Worm (Caenorhabditis elegans): ENCODE data around the gene F45D3.4.

The F45D3.4 gene

ce11 chrV:12596795-12597194 lies 43.8 kb upstream of the F45D3.4 start (continued):
- TF ChIP-seq zfh-2 (GFP tag; conservative IDR thresholded peaks at IDR 0.05) (peak; percentile 53; the same call in 1 of the 2 replicates), nfyb-1 (GFP tag; IDR thresholded peaks at IDR 0.05) (peak; percentile 75; the same call in 1 of the 2 replicates), chd-7 (tag; optimal IDR thresholded peaks at IDR 0.05) (peak; percentile 48), C06A6.2 (GFP tag; conservative IDR thresholded peaks at IDR 0.05) (peak; percentile 43; the same call in 1 of the 2 replicates), ccch-3 (GFP tag; optimal IDR thresholded peaks at IDR 0.05) (no peak), F22D6.2 (tag; optimal IDR thresholded peaks at IDR 0.05) (no peak), lir-1 (GFP tag; conservative IDR thresholded peaks at IDR 0.05) (no peak), ama-1 (optimal IDR thresholded peaks at IDR 0.05) (no peak), ama-1 (GFP tag; optimal IDR thresholded peaks at IDR 0.05) (peak; percentile 53 to 59), unc-62 (GFP tag; optimal IDR thresholded peaks at IDR 0.05) (no peak), cebp-1 (GFP tag; IDR thresholded peaks at IDR 0.05) (no peak), cebp-1 (tag; optimal IDR thresholded peaks at IDR 0.05) (peak; percentile 58), ZK185.1 (tag; optimal IDR thresholded peaks at IDR 0.05; ENCODE audit: poor library complexity, severe bottlenecking) (peak; percentile 84), snpc-3.4 (tag; optimal IDR thresholded peaks at IDR 0.05) (peak; percentile 53), die-1 (tag; optimal IDR thresholded peaks at IDR 0.05) (peak; percentile 79), Y56A3A.18 (GFP tag; IDR thresholded peaks at IDR 0.05) (peak; percentile 80; the same call in 1 of the 2 replicates), K11D2.4 (GFP tag; IDR thresholded peaks at IDR 0.05) (no peak), B0261.1 (tag; optimal IDR thresholded peaks at IDR 0.05) (peak; percentile 74), nhr-27 (tag; optimal IDR thresholded peaks at IDR 0.05) (no peak), egl-44 (GFP tag; IDR thresholded peaks at IDR 0.05) (peak; percentile 49; the same call in 1 of the 2 replicates), F57A8.1 (GFP tag; optimal IDR thresholded peaks at IDR 0.05) (no peak), ztf-26 (tag; optimal IDR thresholded peaks at IDR 0.05) (peak; percentile 45), hrde-1 (tag; optimal IDR thresholded peaks at IDR 0.05; ENCODE audit: borderline replicate concordance) (peak; percentile 55), lin-26 (GFP tag; IDR thresholded peaks at IDR 0.05) (peak; percentile 86), snpc-1.3 (tag; optimal IDR thresholded peaks at IDR 0.05; ENCODE audit: insufficient read depth) (peak; percentile 55), rec-8 (tag; optimal IDR thresholded peaks at IDR 0.05) (peak in 1 of 2 experiments; percentile 63), ekl-4 (GFP tag; IDR thresholded peaks at IDR 0.05) (0 out of 2 replicates have a peak, but pooled peaks have one; percentile 43), madf-10 (tag; optimal IDR thresholded peaks at IDR 0.05) (peak; percentile 15), F33H1.4 (GFP tag; IDR thresholded peaks at IDR 0.05) (no peak), somi-1 (GFP tag; optimal IDR thresholded peaks at IDR 0.05) (peak; percentile 22), snpc-1.1 (tag; optimal IDR thresholded peaks at IDR 0.05; ENCODE audit: insufficient read depth) (peak; percentile 24)

DNA sequence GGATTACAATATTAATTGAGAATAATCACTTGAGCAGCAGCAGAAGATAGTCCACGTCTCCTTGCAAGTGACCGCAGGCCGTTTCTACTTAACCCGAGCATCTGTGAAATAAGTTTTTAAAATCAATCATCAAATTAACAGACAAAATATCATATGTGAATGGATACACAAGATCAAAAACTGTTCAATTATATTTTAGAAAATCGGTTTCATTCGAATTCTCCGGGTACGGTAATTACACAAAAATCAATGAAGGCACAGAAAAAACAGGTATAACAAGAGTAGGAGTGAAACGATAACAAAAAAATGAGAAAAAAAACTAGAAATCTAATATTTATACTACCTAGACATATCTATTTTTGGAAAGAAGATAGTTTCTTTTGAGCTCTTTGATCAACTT lies 43.2 kb upstream of the F45D3.4 start, which contains the start of gene mma-1:
TSS of gene mma-1 (minus strand) at position 101 of the 400 bp plus-strand sequence.
- TF ChIP-seq mxl-1 (tag; optimal IDR thresholded peaks at IDR 0.05) (no peak), hsf-1 (GFP tag; IDR thresholded peaks at IDR 0.05) (0 out of 2 replicates have a peak, but pooled peaks have one; percentile 27)

- TF ChIP-seq K11D2.4 (GFP tag; IDR thresholded peaks at IDR 0.05): no peak
- no peak for TF ChIP-seq cebp-1 (GFP tag; IDR thresholded peaks at IDR 0.05)
- peak; percentile 2 for TF ChIP-seq cebp-1 (tag; optimal IDR thresholded peaks at IDR 0.05)
- TF ChIP-seq nhr-27 (tag; optimal IDR thresholded peaks at IDR 0.05): no peak
- no peak for TF ChIP-seq T26A5.8 (tag; optimal IDR thresholded peaks at IDR 0.05)
- TF ChIP-seq aptf-3 (GFP tag; IDR thresholded peaks at IDR 0.05): no peak
- TF ChIP-seq hrde-1 (tag; optimal IDR thresholded peaks at IDR 0.05; ENCODE audit: borderline replicate concordance): no peak
Measured at ce11 chrV:12592379-12592778, 39.4 kb upstream of the F45D3.4 start, which contains the start of gene C14C10.2. C14C10.2 (minus strand) TSS chrV:12592479.
